Fruit fly (Drosophila melanogaster) whole organism, embryonic: Measurements from ENCODE around the gene pnr.

Experiments used
- Abd-B ChIP-seq: fragments of 200-800 bp; sonication (Bioruptor generic); optimal IDR thresholded peaks from 2 replicates; lab custom pipeline; 2018; ENCODE audit warnings: missing biosample characterization, mild to moderate bottlenecking, missing genetic modification characterization, moderate library complexity
- Atf6 ChIP-seq: fragments of 200-800 bp; sonication (Bioruptor generic); IDR thresholded peaks from 2 replicates; pipeline ENCODE4 v1.3.6; 2022; ENCODE audit warnings: missing biosample characterization, missing genetic modification characterization
- B-H2 ChIP-seq: fragments of 200-800 bp; sonication (Bioruptor generic); optimal IDR thresholded peaks from 2 replicates; lab custom pipeline; 2018; ENCODE audit warnings: missing biosample characterization, mild to moderate bottlenecking, missing genetic modification characterization
- CG10267 ChIP-seq: fragments of 200-800 bp; sonication (Bioruptor generic); optimal IDR thresholded peaks from 2 replicates; lab custom pipeline; 2018; ENCODE audit warnings: missing biosample characterization, mild to moderate bottlenecking, missing genetic modification characterization, moderate library complexity
- CG11695 ChIP-seq: fragments of 200-800 bp; sonication (Bioruptor generic); IDR thresholded peaks from 3 replicates; pipeline ENCODE4 v1.3.6; 2022; ENCODE audit warnings: missing biosample characterization, missing genetic modification characterization
- CG1233 ChIP-seq: fragments of 200-800 bp; sonication (Bioruptor generic); optimal IDR thresholded peaks from 4 replicates; lab custom pipeline; 2018; ENCODE audit warnings: missing biosample characterization, mild to moderate bottlenecking, missing genetic modification characterization
- CG14014 ChIP-seq: fragments of 200-800 bp; sonication (Bioruptor generic); IDR thresholded peaks from 2 replicates; pipeline ENCODE4 v1.3.6; 2022; ENCODE audit warnings: missing biosample characterization, missing genetic modification characterization
- CG14710 ChIP-seq: fragments of 200-800 bp; sonication (Bioruptor generic); optimal IDR thresholded peaks from 3 replicates; lab custom pipeline; 2019; ENCODE audit warnings: missing biosample characterization, mild to moderate bottlenecking, missing genetic modification characterization, moderate library complexity
- CG14860 ChIP-seq: fragments of 200-800 bp; sonication (Bioruptor generic); IDR thresholded peaks from 3 replicates; pipeline ENCODE4 v1.3.6; 2022; ENCODE audit warnings: missing biosample characterization, missing genetic modification characterization; ENCODE audit not compliant: partially characterized antibody
- CG15601 ChIP-seq: fragments of 200-800 bp; sonication (Bioruptor generic); optimal IDR thresholded peaks from 3 replicates; lab custom pipeline; 2019; ENCODE audit warnings: missing biosample characterization, mild to moderate bottlenecking, missing genetic modification characterization, moderate library complexity
- CG16863 ChIP-seq: fragments of 200-800 bp; sonication (Bioruptor generic); optimal IDR thresholded peaks from 3 replicates; lab custom pipeline; 2016; ENCODE audit warnings: missing biosample characterization, missing genetic modification characterization
- CG17802 ChIP-seq: fragments of 200-800 bp; sonication (Bioruptor generic); optimal IDR thresholded peaks from 2 replicates; lab custom pipeline; 2018; ENCODE audit warnings: missing biosample characterization, mild to moderate bottlenecking, missing genetic modification characterization, moderate library complexity
- CG2875 ChIP-seq: fragments of 200-800 bp; sonication (Bioruptor generic); optimal IDR thresholded peaks from 2 replicates; lab custom pipeline; 2017; ENCODE audit warnings: missing biosample characterization, mild to moderate bottlenecking, missing genetic modification characterization, missing genetic modification reagents
- CG30431 ChIP-seq: fragments of 200-800 bp; sonication (Bioruptor generic); optimal IDR thresholded peaks from 2 replicates; lab custom pipeline; 2017; ENCODE audit warnings: missing biosample characterization, missing genetic modification characterization
- CG4328 ChIP-seq: fragments of 200-800 bp; sonication (Bioruptor generic); optimal IDR thresholded peaks from 3 replicates; lab custom pipeline; 2017; ENCODE audit warnings: missing biosample characterization, missing genetic modification reagents, missing genetic modification characterization
- CG4404 ChIP-seq: fragments of 200-800 bp; sonication (Bioruptor generic); IDR thresholded peaks from 2 replicates; pipeline ENCODE4 v1.3.6; 2022; ENCODE audit warnings: missing biosample characterization, missing genetic modification characterization
- CG4617 ChIP-seq: fragments of 200-800 bp; sonication (Bioruptor generic); optimal IDR thresholded peaks from 3 replicates; lab custom pipeline; 2016; ENCODE audit warnings: missing biosample characterization, missing genetic modification characterization, borderline replicate concordance
- CG4730 ChIP-seq: fragments of 200-800 bp; sonication (Bioruptor generic); IDR thresholded peaks from 2 replicates; pipeline ENCODE4 v1.3.6; 2022; ENCODE audit warnings: missing biosample characterization, missing genetic modification characterization
- CG5245 ChIP-seq: fragments of 200-800 bp; sonication (Bioruptor generic); optimal IDR thresholded peaks from 3 replicates; lab custom pipeline; 2016; ENCODE audit warnings: missing biosample characterization, missing genetic modification characterization
- CG6791 ChIP-seq: fragments of 200-800 bp; sonication (Bioruptor generic); IDR thresholded peaks from 3 replicates; pipeline ENCODE4 v1.3.6; 2022; ENCODE audit warnings: missing biosample characterization, missing genetic modification characterization; ENCODE audit not compliant: partially characterized antibody
- CG9727 ChIP-seq: fragments of 200-800 bp; sonication (Bioruptor generic); optimal IDR thresholded peaks from 3 replicates; lab custom pipeline; 2017; ENCODE audit warnings: missing biosample characterization, mild to moderate bottlenecking, missing genetic modification characterization
- Dip3 ChIP-seq: fragments of 200-800 bp; sonication (Bioruptor generic); optimal IDR thresholded peaks from 3 replicates; lab custom pipeline; 2016; ENCODE audit warnings: missing biosample characterization, missing genetic modification characterization
- Dp ChIP-seq: fragments of 200-800 bp; sonication (Bioruptor generic); optimal IDR thresholded peaks from 2 replicates; lab custom pipeline; 2018; ENCODE audit warnings: missing biosample characterization, mild to moderate bottlenecking, missing genetic modification characterization, moderate library complexity
- Drgx ChIP-seq: fragments of 200-800 bp; sonication (Bioruptor generic); IDR thresholded peaks from 2 replicates; pipeline ENCODE4 v1.3.6; 2022; ENCODE audit warnings: missing biosample characterization, missing genetic modification characterization
- Eip74EF ChIP-seq, 2 experiments: fragments of 200-800 bp in 1 of 2; fragments of >200 bp in 1 of 2; sonication (Bioruptor generic) in 1 of 2; optimal IDR thresholded peaks; 2 replicates each; lab custom pipeline; 2017 to 2019; ENCODE audit warnings: missing biosample characterization in 2 of 2, missing genetic modification characterization in 2 of 2, mild to moderate bottlenecking in 1 of 2, moderate library complexity in 1 of 2
- Fer3 ChIP-seq: fragments of 200-800 bp; sonication (Bioruptor generic); optimal IDR thresholded peaks from 2 replicates; lab custom pipeline; 2018; ENCODE audit warnings: missing biosample characterization, mild to moderate bottlenecking, missing genetic modification characterization, moderate library complexity
- Gsc ChIP-seq: fragments of 200-800 bp; sonication (Bioruptor generic); IDR thresholded peaks from 2 replicates; pipeline ENCODE4 v1.3.6; 2022; ENCODE audit warnings: missing biosample characterization, missing genetic modification characterization
- HLH3B ChIP-seq: fragments of 200-800 bp; sonication (Bioruptor generic); IDR thresholded peaks from 2 replicates; pipeline ENCODE4 v1.3.6; 2022; ENCODE audit warnings: missing biosample characterization, missing genetic modification characterization
- Hey ChIP-seq: fragments of 200-800 bp; sonication (Bioruptor generic); optimal IDR thresholded peaks from 3 replicates; lab custom pipeline; 2018; ENCODE audit warnings: missing biosample characterization, mild to moderate bottlenecking, missing genetic modification characterization
- Hr78 ChIP-seq, 2 experiments: fragments of 200-800 bp in 1 of 2; fragments of >200 bp in 1 of 2; sonication (Bioruptor generic) in 1 of 2; optimal IDR thresholded peaks; 2 replicates each; lab custom pipeline; 2017 to 2019; ENCODE audit warnings: missing biosample characterization in 2 of 2, missing genetic modification characterization in 2 of 2, mild to moderate bottlenecking in 1 of 2, moderate library complexity in 1 of 2
- Mes4 ChIP-seq: fragments of 200-800 bp; sonication (Bioruptor generic); optimal IDR thresholded peaks from 2 replicates; lab custom pipeline; 2016; ENCODE audit warnings: missing biosample characterization, missing genetic modification characterization
- Scr ChIP-seq: fragments of 200-800 bp; sonication (Bioruptor generic); IDR thresholded peaks from 2 replicates; pipeline ENCODE4 v1.3.6; 2022; ENCODE audit warnings: missing biosample characterization, missing genetic modification characterization; ENCODE audit not compliant: partially characterized antibody
- Trl ChIP-seq, 3 experiments: fragments of >200 bp in 2 of 3; fragments of 200-800 bp in 1 of 3; sonication (Bioruptor generic) in 1 of 3; optimal IDR thresholded peaks; 2 replicates in 1 of 3; 3 replicates in 2 of 3; lab custom pipeline; 2016 to 2017; ENCODE audit warnings: missing biosample characterization in 1 of 3, missing genetic modification characterization in 1 of 3
- Xbp1 ChIP-seq: fragments of 200-800 bp; sonication (Bioruptor generic); optimal IDR thresholded peaks from 3 replicates; lab custom pipeline; 2016; ENCODE audit warnings: missing biosample characterization, mild to moderate bottlenecking, missing genetic modification characterization
- ci ChIP-seq: fragments of 200-800 bp; sonication (Bioruptor generic); IDR thresholded peaks from 3 replicates; pipeline ENCODE4 v1.3.6; 2022; ENCODE audit warnings: missing biosample characterization, missing genetic modification characterization
- crc ChIP-seq: fragments of 200-800 bp; sonication (Bioruptor generic); optimal IDR thresholded peaks from 2 replicates; lab custom pipeline; 2016; ENCODE audit warnings: missing biosample characterization, missing genetic modification characterization
- dm ChIP-seq: fragments of 200-800 bp; sonication (Bioruptor generic); optimal IDR thresholded peaks from 3 replicates; lab custom pipeline; 2016; ENCODE audit warnings: missing biosample characterization, missing genetic modification characterization
- dmrt11E ChIP-seq: fragments of 200-800 bp; sonication (Bioruptor generic); optimal IDR thresholded peaks from 3 replicates; lab custom pipeline; 2018; ENCODE audit warnings: missing biosample characterization, mild to moderate bottlenecking, missing genetic modification characterization, moderate library complexity
- ewg ChIP-seq: fragments of 200-800 bp; sonication (Bioruptor generic); optimal IDR thresholded peaks from 3 replicates; lab custom pipeline; 2017; ENCODE audit warnings: mild to moderate bottlenecking, missing biosample characterization, missing genetic modification reagents, missing genetic modification characterization
- eyg ChIP-seq: fragments of 200-800 bp; sonication (Bioruptor generic); optimal IDR thresholded peaks from 3 replicates; lab custom pipeline; 2016; ENCODE audit warnings: missing biosample characterization, missing genetic modification characterization
- gem ChIP-seq: fragments of 200-800 bp; sonication (Bioruptor generic); optimal IDR thresholded peaks from 2 replicates; lab custom pipeline; 2019; ENCODE audit warnings: missing biosample characterization, mild to moderate bottlenecking, missing genetic modification characterization, moderate library complexity
- hb ChIP-seq: fragments of 200-800 bp; sonication (Bioruptor generic); IDR thresholded peaks from 3 replicates; pipeline ENCODE4 v1.3.6; 2022; ENCODE audit warnings: missing biosample characterization, missing genetic modification characterization; ENCODE audit not compliant: partially characterized antibody
- pb ChIP-seq: fragments of 200-800 bp; sonication (Bioruptor generic); optimal IDR thresholded peaks from 3 replicates; lab custom pipeline; 2016; ENCODE audit warnings: missing biosample characterization, missing genetic modification characterization
- psq ChIP-seq: fragments of 200-800 bp; sonication (Bioruptor generic); optimal IDR thresholded peaks from 2 replicates; lab custom pipeline; 2017; ENCODE audit warnings: missing biosample characterization, missing genetic modification characterization
- pzg ChIP-seq: fragments of 200-800 bp; sonication (Bioruptor generic); optimal IDR thresholded peaks from 3 replicates; lab custom pipeline; 2018; ENCODE audit warnings: missing biosample characterization, mild to moderate bottlenecking, missing genetic modification characterization, moderate library complexity
- run ChIP-seq: fragments of 200-800 bp; sonication (Bioruptor generic); optimal IDR thresholded peaks from 3 replicates; lab custom pipeline; 2018; ENCODE audit warnings: missing biosample characterization, mild to moderate bottlenecking, missing genetic modification characterization
- shn ChIP-seq: fragments of 200-800 bp; sonication (Bioruptor generic); optimal IDR thresholded peaks from 3 replicates; lab custom pipeline; 2016; ENCODE audit warnings: missing biosample characterization, missing genetic modification characterization
- stc ChIP-seq: fragments of 200-800 bp; sonication (Bioruptor generic); IDR thresholded peaks from 2 replicates; pipeline ENCODE4 v1.3.6; 2022; ENCODE audit warnings: missing biosample characterization, missing genetic modification characterization
- trh ChIP-seq: fragments of 200-800 bp; sonication (Bioruptor generic); optimal IDR thresholded peaks from 2 replicates; lab custom pipeline; 2016; ENCODE audit warnings: missing biosample characterization, missing genetic modification characterization
- vvl ChIP-seq: fragments of 200-800 bp; sonication (Bioruptor generic); IDR thresholded peaks from 2 replicates; pipeline ENCODE4 v1.3.6; 2022; ENCODE audit warnings: missing biosample characterization, missing genetic modification characterization

Gene pnr

DNA sequence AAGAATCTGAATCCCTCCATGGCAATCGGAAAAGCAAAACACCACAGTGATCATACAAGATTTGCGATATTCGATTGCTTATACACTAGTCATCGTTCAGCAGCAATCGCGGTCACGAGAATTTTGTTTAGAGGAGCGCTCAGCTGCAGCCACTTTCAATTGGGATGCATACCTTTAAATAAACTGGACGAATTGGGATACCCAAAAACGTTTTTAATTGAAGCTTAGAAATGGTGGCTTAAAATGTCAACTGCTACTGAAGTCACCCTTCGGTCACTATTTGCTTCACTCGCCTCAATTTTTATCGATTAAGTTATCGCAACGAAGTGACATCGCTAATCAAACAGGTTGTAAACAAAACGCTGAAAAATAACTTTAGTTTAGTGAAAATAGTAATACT lies 23.5 kb downstream of the pnr start, which contains the start of the genes IKKbeta and CG5013 (continued):
- TF ChIP-seq Fer3 (tag; lab: Kevin White, UChicago) (no peak), gem (tag; lab: Kevin White, UChicago) (no peak), CG14710 (tag; lab: Kevin White, UChicago) (peak; percentile 75), CG17802 (tag; lab: Kevin White, UChicago) (no peak), Hey (tag; lab: Kevin White, UChicago) (no peak), Scr (GFP tag; lab: Robert Waterston, UW) (peak; percentile 85), CG14860 (GFP tag; lab: Robert Waterston, UW) (peak; percentile 85), CG4404 (GFP tag; lab: Robert Waterston, UW) (no peak; the same call in 1 of the 2 replicates), CG16863 (GFP tag; lab: Kevin White, UChicago) (peak; percentile 43), CG5245 (GFP tag; lab: Kevin White, UChicago) (peak; percentile 2), CG9727 (GFP tag; lab: Kevin White, UChicago) (peak; percentile 48), dmrt11E (tag; lab: Kevin White, UChicago) (peak; percentile 41), hb (peak; percentile 80), pzg (peak; percentile 68), CG4617 (GFP tag; lab: Kevin White, UChicago) (peak; percentile 85), Xbp1 (GFP tag; lab: Kevin White, UChicago) (peak; percentile 52), CG6791 (GFP tag; lab: Robert Waterston, UW) (peak; percentile 74), Dip3 (peak; percentile 58), crc (GFP tag; lab: Kevin White, UChicago) (no peak), ewg (GFP tag; lab: Kevin White, UChicago) (no peak), CG11695 (GFP tag; lab: Robert Waterston, UW) (no peak), CG2875 (GFP tag; lab: Kevin White, UChicago) (no peak), psq (no peak), shn (peak; percentile 76), Drgx (GFP tag; lab: Robert Waterston, UW) (no peak), CG4730 (GFP tag; lab: Robert Waterston, UW) (no peak), Atf6 (no peak), Dp (GFP tag; lab: Kevin White, UChicago) (peak; percentile 31), ci (0 out of 3 replicates have a peak, but pooled peaks have one; percentile 49), CG14014 (GFP tag; lab: Robert Waterston, UW) (no peak), eyg (GFP tag; lab: Kevin White, UChicago) (no peak), Trl (optimal IDR thresholded peaks at IDR 0.05; lab: Kevin White, UChicago) (no peak), Trl (GFP tag; optimal IDR thresholded peaks at IDR 0.05; lab: Kevin White, UChicago) (peak; percentile 63), trh (GFP tag; lab: Kevin White, UChicago) (no peak), pb (GFP tag; lab: Kevin White, UChicago) (peak; percentile 52), CG1233 (GFP tag; lab: Kevin White, UChicago) (peak; percentile 10), run (tag; lab: Kevin White, UChicago) (no peak), B-H2 (GFP tag; lab: Kevin White, UChicago) (no peak), Abd-B (GFP tag; lab: Kevin White, UChicago) (peak; percentile 38), CG30431 (GFP tag; lab: Kevin White, UChicago) (no peak), Gsc (GFP tag; lab: Robert Waterston, UW) (no peak), CG15601 (tag; lab: Kevin White, UChicago) (no peak), stc (no peak), CG4328 (GFP tag; lab: Kevin White, UChicago) (no peak), Hr78 (GFP tag; optimal IDR thresholded peaks at IDR 0.05; lab: Kevin White, UChicago) (no peak), dm (GFP tag; lab: Kevin White, UChicago) (peak; percentile 54), Mes4 (GFP tag; lab: Kevin White, UChicago) (peak; percentile 34), Eip74EF (GFP tag; optimal IDR thresholded peaks at IDR 0.05; lab: Kevin White, UChicago) (no peak), HLH3B (GFP tag; lab: Robert Waterston, UW) (peak; percentile 33; the same call in 1 of the 2 replicates), vvl (GFP tag; lab: Robert Waterston, UW) (peak; percentile 17; the same call in 1 of the 2 replicates), CG10267 (tag; lab: Kevin White, UChicago) (peak; percentile 59)
